Fruit fly (Drosophila melanogaster): ENCODE data around the gene Ipk2.

Ipk2 gene

DNA sequence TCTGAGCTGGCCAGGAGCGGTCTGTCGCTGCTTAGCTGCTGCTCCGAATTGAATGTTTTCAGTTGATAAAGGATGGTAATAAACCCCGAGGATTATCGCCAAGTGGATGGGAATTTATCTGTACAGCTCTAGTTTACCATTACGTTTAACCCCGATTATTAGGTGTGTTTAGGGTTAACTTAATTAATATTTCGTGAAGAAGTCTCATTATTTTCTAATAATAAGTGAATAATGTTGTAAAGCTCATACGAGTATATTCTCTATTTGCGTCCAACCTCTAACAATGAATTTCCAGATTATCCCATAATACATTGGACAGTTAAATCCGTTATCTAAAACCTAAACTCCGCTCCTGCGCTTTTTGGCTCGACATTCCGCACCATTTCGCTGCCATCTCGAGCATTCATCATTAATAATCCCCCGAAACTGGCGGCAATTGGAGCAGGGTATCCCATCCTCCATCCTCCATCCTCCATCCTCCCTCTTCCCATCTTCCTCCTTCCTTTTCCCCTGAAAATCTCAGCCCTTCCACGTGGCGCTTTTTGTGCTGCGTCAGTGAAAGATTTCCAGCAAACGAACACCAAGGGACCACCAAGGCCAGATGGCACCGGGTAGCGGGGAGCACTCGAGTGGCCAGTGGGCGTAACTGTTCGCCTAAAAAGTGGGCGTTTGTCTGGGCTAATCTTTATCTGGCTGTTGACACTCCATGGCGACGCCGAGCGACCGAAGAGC lies 47.7 kb downstream of the Ipk2 start (continued):
- TF ChIP-seq Fer1 (GFP tag; optimal IDR thresholded peaks at IDR 0.05) (peak; percentile 16), fd96Cb (tag; optimal IDR thresholded peaks at IDR 0.05) (peak; percentile 31)

DNA sequence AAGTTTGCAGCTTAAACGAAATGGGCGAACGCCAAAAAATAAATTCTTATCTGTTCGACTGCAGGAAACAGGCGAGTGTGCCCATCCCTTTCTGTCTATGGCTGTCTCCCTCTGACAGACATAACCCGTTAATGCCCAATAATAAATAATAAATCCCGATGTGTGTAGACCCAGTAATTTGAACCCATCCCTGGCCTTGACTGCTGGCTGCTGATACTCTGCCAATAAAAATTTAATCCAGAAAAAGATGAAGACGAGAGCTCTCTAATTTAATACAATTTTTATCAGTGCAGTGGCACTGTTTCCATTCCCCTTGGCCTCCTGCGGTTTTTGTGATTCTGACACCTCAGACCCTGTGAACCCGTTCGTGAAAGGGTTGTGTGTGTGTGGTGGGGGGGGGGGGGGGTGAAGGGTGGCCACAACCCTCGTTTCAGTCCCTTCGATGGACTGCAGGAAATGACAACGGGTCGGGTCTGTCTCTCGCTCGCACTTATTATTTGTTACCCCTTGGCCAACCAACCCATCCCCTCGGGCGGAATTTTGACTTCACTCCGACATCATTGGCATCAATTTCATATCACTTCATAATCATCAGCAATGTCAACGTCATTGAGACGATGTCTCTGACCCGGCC lies 48.4 kb downstream of the Ipk2 start:
- 0 out of 2 replicates have a peak, but pooled peaks have one; percentile 25 for TF ChIP-seq seq (GFP tag; IDR thresholded peaks at IDR 0.05)
- peak; percentile 56 for TF ChIP-seq nerfin-1 (tag; optimal IDR thresholded peaks at IDR 0.05)
- TF ChIP-seq vnd (GFP tag; IDR thresholded peaks at IDR 0.05; ENCODE audit: partially characterized antibody): 0 out of 3 replicates have a peak, but pooled peaks have one; percentile 7
- TF ChIP-seq klu (GFP tag; IDR thresholded peaks at IDR 0.05): no peak
- peak; percentile 75 for TF ChIP-seq sens (GFP tag)
- peak; percentile 66 for TF ChIP-seq D19A (tag; optimal IDR thresholded peaks at IDR 0.05)
- TF ChIP-seq Hr39 (optimal IDR thresholded peaks at IDR 0.05): peak; percentile 47
- TF ChIP-seq run (tag; optimal IDR thresholded peaks at IDR 0.05): peak; percentile 7
- TF ChIP-seq Doc3 (GFP tag; IDR thresholded peaks at IDR 0.05; ENCODE audit: partially characterized antibody): no peak
- no peak for TF ChIP-seq dmrt11E (tag; optimal IDR thresholded peaks at IDR 0.05)
- TF ChIP-seq Xbp1 (GFP tag; optimal IDR thresholded peaks at IDR 0.05): no peak
- TF ChIP-seq kni (GFP tag; optimal IDR thresholded peaks at IDR 0.05): peak; percentile 35
- TF ChIP-seq CG1832 (GFP tag; optimal IDR thresholded peaks at IDR 0.05): peak; percentile 17
- TF ChIP-seq Med (GFP tag): peak; percentile 5
- TF ChIP-seq MBD-R2 (GFP tag; IDR thresholded peaks at IDR 0.05): no peak
- TF ChIP-seq Optix (GFP tag; IDR thresholded peaks at IDR 0.05): 0 out of 3 replicates have a peak, but pooled peaks have one; percentile 28
- TF ChIP-seq CG34224 (GFP tag; IDR thresholded peaks at IDR 0.05; ENCODE audit: partially characterized antibody): no peak
- no peak for TF ChIP-seq Pdp1 (GFP tag; optimal IDR thresholded peaks at IDR 0.05)
- TF ChIP-seq Ravus (GFP tag; IDR thresholded peaks at IDR 0.05): no peak
- no peak for TF ChIP-seq CG7271 (tag; optimal IDR thresholded peaks at IDR 0.05)
- TF ChIP-seq oc (tag; optimal IDR thresholded peaks at IDR 0.05): peak; percentile 57
- no peak for TF ChIP-seq al (GFP tag; IDR thresholded peaks at IDR 0.05)
- TF ChIP-seq Nf-YA (GFP tag; IDR thresholded peaks at IDR 0.05): no peak
- peak; percentile 18 for TF ChIP-seq abd-A (tag; optimal IDR thresholded peaks at IDR 0.05)
- TF ChIP-seq Hmr (GFP tag; optimal IDR thresholded peaks at IDR 0.05): no peak
- no peak for TF ChIP-seq sqz (GFP tag; optimal IDR thresholded peaks at IDR 0.05)
- TF ChIP-seq zf30C (GFP tag; optimal IDR thresholded peaks at IDR 0.05): peak; percentile 32
- TF ChIP-seq HmgD (GFP tag; optimal IDR thresholded peaks at IDR 0.05): no peak
- TF ChIP-seq pros (GFP tag; optimal IDR thresholded peaks at IDR 0.05): peak; percentile 95
- peak; percentile 92 for TF ChIP-seq crol (GFP tag; IDR thresholded peaks at IDR 0.05)
- peak; percentile 61 for TF ChIP-seq Kr (GFP tag; optimal IDR thresholded peaks at IDR 0.05)

DNA sequence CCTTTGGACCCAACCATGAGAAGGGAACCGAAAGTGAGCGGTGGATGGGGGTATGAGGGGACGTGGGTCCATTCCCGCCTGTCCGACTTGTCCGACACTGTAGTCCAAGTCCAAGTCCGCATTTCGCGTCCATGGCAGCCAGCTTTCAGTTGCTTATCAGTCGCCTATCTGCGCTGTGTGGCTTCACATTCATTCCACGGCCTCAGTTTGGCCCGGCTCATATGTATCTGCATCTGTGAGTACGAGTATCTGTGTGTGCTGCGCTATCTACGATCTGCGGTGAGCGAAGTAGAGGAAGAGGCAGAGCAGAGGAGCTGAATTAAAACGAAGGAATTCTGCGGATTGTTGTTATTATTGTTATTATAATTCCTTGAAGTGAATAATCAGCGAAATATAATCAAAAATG lies 49.5 kb downstream of the Ipk2 start:
- TF ChIP-seq Lim3 (GFP tag; IDR thresholded peaks at IDR 0.05) (no peak), chinmo (GFP tag; IDR thresholded peaks at IDR 0.05; ENCODE audit: partially characterized antibody) (0 out of 4 replicates have a peak, but pooled peaks have one; percentile 50), Med (GFP tag) (peak; percentile 22), CG15269 (tag; optimal IDR thresholded peaks at IDR 0.05) (peak; percentile 15), chm (GFP tag; IDR thresholded peaks at IDR 0.05) (no peak), CG31224 (GFP tag; IDR thresholded peaks at IDR 0.05) (no peak), CG10959 (GFP tag; IDR thresholded peaks at IDR 0.05) (no peak), bsh (GFP tag; optimal IDR thresholded peaks at IDR 0.05) (peak in 1 of 2 experiments; percentile 53), grn (GFP tag; optimal IDR thresholded peaks at IDR 0.05) (peak; percentile 96), vvl (GFP tag; IDR thresholded peaks at IDR 0.05) (0 out of 2 replicates have a peak, but pooled peaks have one; percentile 21), sd (tag; optimal IDR thresholded peaks at IDR 0.05) (peak; percentile 37), Drgx (GFP tag; IDR thresholded peaks at IDR 0.05) (peak; percentile 36; the same call in 1 of the 2 replicates), CG6791 (GFP tag; IDR thresholded peaks at IDR 0.05; ENCODE audit: partially characterized antibody) (peak; percentile 28; the same call in 1 of the 3 replicates), nom (GFP tag; optimal IDR thresholded peaks at IDR 0.05) (peak; percentile 87), gt (GFP tag; IDR thresholded peaks at IDR 0.05) (0 out of 2 replicates have a peak, but pooled peaks have one; percentile 12)

Data from whole organism, embryonic.